Fruit fly (Drosophila melanogaster): ENCODE results near the gene CG33635.
A peak's percentile ranks its signal among the peaks of the same experiment; 100 is the strongest.

DNA sequence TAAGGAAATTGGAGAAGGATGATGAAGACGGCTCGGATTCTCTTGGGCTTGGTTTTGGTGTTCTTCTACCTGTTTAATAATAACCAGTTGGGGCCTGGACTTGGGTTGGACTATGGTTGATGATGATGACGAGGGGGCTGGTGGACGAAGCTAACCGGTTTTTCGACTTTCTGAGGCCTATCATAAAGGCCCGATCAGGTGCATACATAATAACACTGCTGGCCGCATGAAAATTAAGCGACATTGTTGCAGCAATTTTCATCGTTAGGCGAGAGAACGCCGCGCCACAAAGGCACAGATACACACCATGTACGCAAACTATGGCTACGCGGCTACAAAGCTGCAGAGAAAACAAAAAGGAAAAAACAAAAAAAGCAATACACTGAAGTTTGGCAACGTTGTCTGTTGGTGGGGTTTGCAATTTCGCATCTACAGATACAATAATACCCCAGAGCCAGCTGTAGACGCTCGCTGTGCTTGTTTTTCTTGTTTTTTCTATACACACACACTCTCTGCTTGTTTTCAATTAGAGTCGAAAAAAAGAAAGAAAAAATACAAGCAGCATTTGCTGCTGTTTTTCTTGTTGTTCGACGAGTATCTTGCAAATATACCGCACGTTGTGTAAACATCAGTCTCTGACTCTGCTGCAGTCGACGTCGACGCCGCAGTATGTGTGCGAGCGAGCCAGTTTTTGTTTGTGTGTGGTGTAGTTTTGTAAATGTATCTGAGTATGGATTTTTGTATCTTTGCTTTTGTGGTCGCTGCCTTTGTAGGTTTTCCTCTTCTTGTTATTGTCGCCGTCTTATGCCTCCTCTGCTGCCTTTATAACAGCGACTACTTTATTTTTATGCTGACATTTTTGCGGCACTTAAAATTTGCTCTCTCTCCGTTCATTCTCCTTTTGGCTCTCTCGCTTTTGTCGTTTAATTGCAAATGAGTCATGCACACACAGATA, 7.9 kb upstream of the CG33635 start:
- peak; percentile 82 for TF ChIP-seq EcR (GFP tag; optimal IDR thresholded peaks at IDR 0.05)
- peak; percentile 97 for TF ChIP-seq Pif1A (GFP tag; optimal IDR thresholded peaks at IDR 0.05)
- TF ChIP-seq CG14655 (GFP tag; optimal IDR thresholded peaks at IDR 0.05), result peak; percentile 98
